Worm (Caenorhabditis elegans) whole organism, L1 larva: ENCODE data around the gene C01B9.4.

Experiments used
- F16B12.6 ChIP-seq: fragments of 150-350 bp; optimal IDR thresholded peaks from 2 replicates; lab custom pipeline; 2014; ENCODE audit warnings: missing biosample characterization, missing genetic modification characterization
- alr-1 ChIP-seq: fragments of 200-800 bp; sonication (Bioruptor generic); optimal IDR thresholded peaks from 2 replicates; lab custom pipeline; 2018; ENCODE audit warnings: borderline replicate concordance, mild to moderate bottlenecking, missing genetic modification characterization, missing compliant biosample characterization
- aly-2 ChIP-seq: fragments of 150-350 bp; optimal IDR thresholded peaks from 2 replicates; lab custom pipeline; 2014; ENCODE audit warnings: missing biosample characterization, missing genetic modification characterization
- blmp-1 ChIP-seq: fragments of 150-350 bp; optimal IDR thresholded peaks from 2 replicates; lab custom pipeline; 2014; ENCODE audit warnings: missing biosample characterization, missing genetic modification characterization
- ces-1 ChIP-seq: fragments of 150-350 bp; optimal IDR thresholded peaks from 2 replicates; lab custom pipeline; 2014; ENCODE audit warnings: missing biosample characterization, missing genetic modification reagents, missing genetic modification characterization
- dsc-1 ChIP-seq: sonication (generic microtip); optimal IDR thresholded peaks from 2 replicates; lab custom pipeline; 2016; ENCODE audit warnings: mild to moderate bottlenecking, missing genetic modification characterization, missing compliant biosample characterization
- efl-1 ChIP-seq, 4 experiments: fragments of 150-350 bp; optimal IDR thresholded peaks in 3 of 4; peaks in 1 of 4; 1 replicate in 1 of 4; 2 replicates in 3 of 4; lab custom pipeline; 2014; ENCODE audit warnings: missing biosample characterization in 2 of 4, missing genetic modification characterization in 2 of 4, missing genetic modification reagents in 2 of 4
- efl-3 ChIP-seq: fragments of 200-800 bp; sonication (Bioruptor generic); optimal IDR thresholded peaks from 2 replicates; lab custom pipeline; 2018; ENCODE audit warnings: mild to moderate bottlenecking, missing genetic modification characterization, missing compliant biosample characterization
- egl-27 ChIP-seq, 2 experiments: fragments of 150-350 bp in 1 of 2; sonication (generic microtip); optimal IDR thresholded peaks; 3 replicates each; lab custom pipeline; 2017 to 2018; ENCODE audit warnings: missing biosample characterization in 2 of 2, missing genetic modification characterization in 2 of 2, missing genetic modification reagents in 2 of 2
- elt-3 ChIP-seq, 6 experiments: fragments of 150-350 bp in 1 of 6; sonication (generic microtip); optimal IDR thresholded peaks; 2 replicates each; lab custom pipeline; 2017 to 2018; ENCODE audit warnings: missing biosample characterization in 6 of 6, missing genetic modification characterization in 6 of 6, inconsistent platforms in 1 of 6
- ets-5 ChIP-seq: fragments of 200-800 bp; sonication (Bioruptor generic); IDR thresholded peaks from 2 replicates; pipeline ENCODE4 v1.3.6; 2022; ENCODE audit warnings: missing genetic modification characterization, missing compliant biosample characterization
- fkh-4 ChIP-seq: sonication (generic microtip); optimal IDR thresholded peaks from 2 replicates; lab custom pipeline; 2016; ENCODE audit warnings: missing compliant biosample characterization, missing genetic modification characterization, borderline replicate concordance
- hpl-2 ChIP-seq: fragments of 150-350 bp; optimal IDR thresholded peaks from 2 replicates; lab custom pipeline; 2014; ENCODE audit warnings: missing biosample characterization, missing genetic modification reagents, missing genetic modification characterization
- irx-1 ChIP-seq: sonication (generic microtip); optimal IDR thresholded peaks from 2 replicates; lab custom pipeline; 2016; ENCODE audit warnings: missing genetic modification characterization, missing compliant biosample characterization
- lin-13 ChIP-seq: fragments of 150-350 bp; optimal IDR thresholded peaks from 2 replicates; lab custom pipeline; 2014; ENCODE audit warnings: missing biosample characterization, missing genetic modification reagents, missing genetic modification characterization
- lin-15B ChIP-seq: fragments of 150-350 bp; sonication (generic microtip); optimal IDR thresholded peaks from 3 replicates; lab custom pipeline; 2014; ENCODE audit warnings: missing biosample characterization, missing genetic modification characterization
- lin-35 ChIP-seq, 2 experiments: fragments of 150-350 bp; optimal IDR thresholded peaks; 2 replicates each; lab custom pipeline; 2014; ENCODE audit warnings: missing biosample characterization in 2 of 2, missing genetic modification characterization in 2 of 2, missing genetic modification reagents in 2 of 2
- lsy-2 ChIP-seq, 2 experiments: fragments of 150-350 bp; optimal IDR thresholded peaks; 2 replicates each; lab custom pipeline; 2014; ENCODE audit warnings: missing biosample characterization in 2 of 2, missing genetic modification characterization in 2 of 2
- mdl-1 ChIP-seq, 2 experiments: fragments of 150-350 bp; optimal IDR thresholded peaks; 2 replicates each; lab custom pipeline; 2014 to 2017; ENCODE audit warnings: missing biosample characterization in 2 of 2, missing genetic modification characterization in 2 of 2, inconsistent platforms in 1 of 2
- mef-2 ChIP-seq: fragments of 150-350 bp; optimal IDR thresholded peaks from 2 replicates; lab custom pipeline; 2014; ENCODE audit warnings: missing biosample characterization, missing genetic modification characterization
- nhr-12 ChIP-seq: sonication (generic microtip); optimal IDR thresholded peaks from 2 replicates; lab custom pipeline; 2017; ENCODE audit warnings: missing biosample characterization, missing genetic modification characterization
- nhr-19 ChIP-seq: fragments of 200-800 bp; sonication (Bioruptor generic); conservative IDR thresholded peaks from 2 replicates; pipeline ENCODE4 v1.3.6; 2022; ENCODE audit warnings: missing genetic modification characterization, missing compliant biosample characterization
- nhr-20 ChIP-seq: sonication (generic microtip); optimal IDR thresholded peaks from 2 replicates; lab custom pipeline; 2016; ENCODE audit warnings: mild to moderate bottlenecking, missing genetic modification characterization, missing compliant biosample characterization
- nhr-237 ChIP-seq: fragments of 150-350 bp; optimal IDR thresholded peaks from 2 replicates; lab custom pipeline; 2014; ENCODE audit warnings: missing biosample characterization, missing genetic modification characterization
- nhr-77 ChIP-seq: fragments of 150-350 bp; optimal IDR thresholded peaks from 2 replicates; lab custom pipeline; 2014; ENCODE audit warnings: missing biosample characterization, missing genetic modification characterization
- nhr-85 ChIP-seq: sonication (generic microtip); peaks from one replicate; lab custom pipeline; 2016; ENCODE audit warnings: missing genetic modification characterization, inconsistent platforms, missing compliant biosample characterization
- pax-3 ChIP-seq: fragments of 200-800 bp; sonication (Bioruptor generic); optimal IDR thresholded peaks from 2 replicates; lab custom pipeline; 2018; ENCODE audit warnings: mild to moderate bottlenecking, missing genetic modification characterization, moderate library complexity, missing compliant biosample characterization
- snu-23 ChIP-seq: sonication (generic microtip); optimal IDR thresholded peaks from 2 replicates; lab custom pipeline; 2016; ENCODE audit warnings: missing genetic modification characterization, missing compliant biosample characterization
- tbx-2 ChIP-seq: sonication (generic microtip); optimal IDR thresholded peaks from 2 replicates; lab custom pipeline; 2016; ENCODE audit warnings: missing genetic modification characterization, missing compliant biosample characterization
- unc-30 ChIP-seq: sonication (generic microtip); optimal IDR thresholded peaks from 2 replicates; lab custom pipeline; 2017; ENCODE audit warnings: missing biosample characterization, missing genetic modification characterization
- unc-86 ChIP-seq: sonication (generic microtip); optimal IDR thresholded peaks from 2 replicates; lab custom pipeline; 2016; ENCODE audit warnings: missing genetic modification characterization, missing compliant biosample characterization
- vab-15 ChIP-seq: sonication (generic microtip); optimal IDR thresholded peaks from 2 replicates; lab custom pipeline; 2017; ENCODE audit warnings: missing genotype, mild to moderate bottlenecking, missing genetic modification characterization, missing compliant biosample characterization
- xbp-1 ChIP-seq: sonication (generic microtip); optimal IDR thresholded peaks from 2 replicates; lab custom pipeline; 2016; ENCODE audit warnings: missing genetic modification characterization, missing compliant biosample characterization
- zag-1 ChIP-seq: fragments of 150-350 bp; optimal IDR thresholded peaks from 2 replicates; lab custom pipeline; 2014; ENCODE audit warnings: missing biosample characterization, missing genetic modification characterization
- zip-4 ChIP-seq: fragments of 200-800 bp; sonication (Bioruptor generic); optimal IDR thresholded peaks from 2 replicates; lab custom pipeline; 2018; ENCODE audit warnings: mild to moderate bottlenecking, missing genetic modification characterization, moderate library complexity, missing compliant biosample characterization

C01B9.4 gene

DNA sequence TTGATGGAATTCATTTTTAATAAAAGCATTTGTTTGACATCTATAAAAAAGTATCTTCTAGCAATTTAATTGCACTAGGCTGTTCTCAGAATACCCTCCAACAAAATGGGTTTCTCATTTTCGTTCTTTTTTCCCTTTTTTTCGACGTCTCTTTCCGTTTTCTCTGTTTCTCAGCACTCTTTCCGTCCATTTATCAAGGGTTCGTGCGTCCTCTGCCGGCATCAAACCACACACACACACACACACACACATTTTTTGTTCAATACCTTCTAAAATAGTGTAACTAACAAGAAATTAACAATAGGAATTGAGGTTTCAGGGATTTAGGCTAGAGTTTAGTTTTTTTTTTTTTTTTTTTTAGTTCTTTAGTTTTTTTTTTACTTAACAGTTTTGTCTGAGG lies 27.5 kb downstream of the C01B9.4 start (continued):
- no peak for TF ChIP-seq egl-27 (tag; optimal IDR thresholded peaks at IDR 0.05; lab: Kevin White, UChicago)
- no peak for TF ChIP-seq alr-1 (tag; lab: Kevin White, UChicago)
- TF ChIP-seq vab-15 (tag; lab: Kevin White, UChicago) = no peak
- no peak for TF ChIP-seq mef-2 (tag; lab: Kevin White, UChicago)
- peak; percentile 74 for TF ChIP-seq blmp-1 (tag; lab: Kevin White, UChicago)
- no peak for TF ChIP-seq nhr-77 (tag; lab: Kevin White, UChicago)
- TF ChIP-seq irx-1 (tag; lab: Kevin White, UChicago) = no peak
- TF ChIP-seq zip-4 (GFP tag; lab: Kevin White, UChicago) = no peak
- TF ChIP-seq, all 84 proteins: peak for 7

ce11 chrII:13752016-13752415 lies 31.8 kb downstream of the C01B9.4 start, which contains the start of gene arrd-14:
Gene arrd-14 (plus strand): TSS chrII:13752316.
- TF ChIP-seq elt-3 (tag; optimal IDR thresholded peaks at IDR 0.05; lab: Kevin White, UChicago) = no peak
- TF ChIP-seq hpl-2 = no peak
- TF ChIP-seq tbx-2 = no peak
- TF ChIP-seq unc-30 (tag; lab: Kevin White, UChicago) = no peak
- no peak for TF ChIP-seq zag-1 (tag; lab: Kevin White, UChicago)
- no peak for TF ChIP-seq nhr-237
- no peak for TF ChIP-seq aly-2
- no peak for TF ChIP-seq alr-1 (tag; lab: Kevin White, UChicago)
- TF ChIP-seq, all 84 proteins: peak for 0

DNA sequence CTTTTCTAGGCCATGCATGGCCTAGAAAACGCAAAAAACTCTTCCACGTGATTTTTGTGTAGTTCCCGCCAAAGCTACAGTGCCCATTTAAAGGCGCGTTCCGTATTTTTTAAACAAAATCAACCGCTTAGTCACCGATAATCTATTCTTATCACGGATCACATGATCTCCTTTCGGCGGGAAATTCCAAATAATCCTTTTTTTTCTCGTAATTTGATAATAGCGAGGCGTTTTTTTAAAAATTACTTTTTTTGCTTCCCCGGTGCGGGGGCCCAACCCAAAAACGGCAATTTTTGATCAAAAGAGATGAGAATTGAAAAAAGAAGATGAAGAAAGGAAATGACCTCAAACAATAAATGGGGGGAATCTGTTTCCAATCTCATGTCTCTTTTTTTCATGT lies 32.8 kb downstream of the C01B9.4 start:
- no peak for TF ChIP-seq irx-1 (tag; lab: Kevin White, UChicago)
- TF ChIP-seq blmp-1 (tag; lab: Kevin White, UChicago) = peak; percentile 65
- TF ChIP-seq efl-3 (GFP tag; lab: Kevin White, UChicago) = no peak
- no peak for TF ChIP-seq lin-13
- no peak for TF ChIP-seq lin-15B (tag; lab: Kevin White, UChicago)
- TF ChIP-seq nhr-20 (tag; lab: Kevin White, UChicago) = peak; percentile 47
- no peak for TF ChIP-seq ces-1 (GFP tag; lab: Kevin White, UChicago)
- TF ChIP-seq efl-1 (optimal IDR thresholded peaks at IDR 0.05; lab: Kevin White, UChicago) = no peak
- peak in 1 of 2 experiments; percentile 90 for TF ChIP-seq efl-1 (GFP tag; optimal IDR thresholded peaks at IDR 0.05 in 1 of 2; lab: Kevin White, UChicago)
- peak in 2 of 6 experiments; percentile 11 to 41 for TF ChIP-seq elt-3 (tag; optimal IDR thresholded peaks at IDR 0.05; lab: Kevin White, UChicago)
- peak in 1 of 2 experiments; percentile 9 for TF ChIP-seq lsy-2 (tag; optimal IDR thresholded peaks at IDR 0.05; lab: Kevin White, UChicago)
- TF ChIP-seq dsc-1 (tag; lab: Kevin White, UChicago) = peak; percentile 29
- TF ChIP-seq snu-23 (GFP tag; lab: Kevin White, UChicago) = peak; percentile 43
- TF ChIP-seq nhr-12 (tag; lab: Kevin White, UChicago) = no peak
- peak in 1 of 2 experiments; percentile 31 for TF ChIP-seq lin-35 (GFP tag; optimal IDR thresholded peaks at IDR 0.05; lab: Kevin White, UChicago)
- TF ChIP-seq mdl-1 (tag; optimal IDR thresholded peaks at IDR 0.05; lab: Kevin White, UChicago) = peak in 1 of 2 experiments; percentile 13
- TF ChIP-seq nhr-85 = peak; percentile 84

ce11 chrII:13750128-13750527 lies 33.7 kb downstream of the C01B9.4 start:
- TF ChIP-seq lsy-2 (tag; optimal IDR thresholded peaks at IDR 0.05; lab: Kevin White, UChicago) (no peak), mdl-1 (tag; optimal IDR thresholded peaks at IDR 0.05; lab: Kevin White, UChicago) (no peak), efl-1 (optimal IDR thresholded peaks at IDR 0.05; lab: Kevin White, UChicago) (no peak), efl-1 (GFP tag; optimal IDR thresholded peaks at IDR 0.05 in 1 of 2; lab: Kevin White, UChicago) (peak in 1 of 2 experiments; percentile 76), unc-86 (tag; lab: Kevin White, UChicago) (no peak)

DNA sequence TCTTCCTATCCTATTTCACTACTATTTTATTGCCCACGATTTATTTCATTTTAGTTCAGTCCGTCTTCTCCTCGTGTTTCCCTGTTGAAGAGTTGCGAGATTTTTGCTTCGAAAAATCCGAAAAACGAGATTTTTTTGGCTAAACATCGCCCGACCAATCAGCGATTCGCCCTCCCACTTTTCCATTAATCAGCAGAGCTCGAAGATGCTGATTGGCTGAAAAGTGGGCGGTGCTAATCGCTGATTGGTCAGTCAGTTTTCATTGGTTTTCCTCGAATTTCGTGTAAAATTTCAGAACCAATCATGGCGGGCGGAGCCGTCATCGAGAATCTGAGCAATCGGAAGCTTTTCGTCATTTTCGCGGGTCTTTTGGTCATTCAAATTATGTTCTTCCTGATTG lies 42.3 kb downstream of the C01B9.4 start, which contains the start of gene mig-14:
TSS of gene mig-14 (plus strand) at position 290 of the 400 bp plus-strand sequence.
- peak; percentile 55 for TF ChIP-seq dsc-1 (tag; lab: Kevin White, UChicago)
- no peak for TF ChIP-seq fkh-4 (tag; lab: Kevin White, UChicago)
- no peak for TF ChIP-seq ets-5 (GFP tag; lab: Robert Waterston, UW)
- no peak for TF ChIP-seq pax-3
- TF ChIP-seq xbp-1 = peak; percentile 7
- TF ChIP-seq lin-15B (tag; lab: Kevin White, UChicago) = no peak
- no peak for TF ChIP-seq nhr-19 (GFP tag; lab: Robert Waterston, UW)
- no peak for TF ChIP-seq F16B12.6 (tag; lab: Kevin White, UChicago)
